Worm (Caenorhabditis elegans) whole organism, L3 larva: ENCODE data around the gene F17C11.22.

Source experiments
- ZK546.5 ChIP-seq: sonication (generic microtip); optimal IDR thresholded peaks from 2 replicates; lab custom pipeline; 2017; ENCODE audit warnings: missing biosample characterization, missing genetic modification characterization
- aly-2 ChIP-seq: fragments of 150-350 bp; optimal IDR thresholded peaks from 2 replicates; lab custom pipeline; 2014; ENCODE audit warnings: missing biosample characterization, missing genetic modification characterization
- ama-1 ChIP-seq: fragments of 150-350 bp; optimal IDR thresholded peaks from 2 replicates; lab custom pipeline; 2018
- ceh-16 ChIP-seq: sonication (generic microtip); optimal IDR thresholded peaks from 2 replicates; lab custom pipeline; 2017; ENCODE audit warnings: missing biosample characterization, missing genetic modification characterization
- ceh-28 ChIP-seq: fragments of 150-350 bp; optimal IDR thresholded peaks from 2 replicates; lab custom pipeline; 2014; ENCODE audit warnings: missing biosample characterization, missing genetic modification reagents, missing genetic modification characterization
- ceh-9 ChIP-seq: sonication (generic microtip); optimal IDR thresholded peaks from 2 replicates; lab custom pipeline; 2018; ENCODE audit warnings: missing biosample characterization, missing genetic modification characterization
- elt-2 ChIP-seq: sonication (generic microtip); optimal IDR thresholded peaks from 2 replicates; lab custom pipeline; 2016; ENCODE audit warnings: missing genetic modification reagents, mild to moderate bottlenecking, missing genetic modification characterization, missing compliant biosample characterization
- elt-3 ChIP-seq, 3 experiments: fragments of 150-350 bp in 1 of 3; sonication (generic microtip) in 2 of 3; optimal IDR thresholded peaks; 2 replicates in 2 of 3; 4 replicates in 1 of 3; lab custom pipeline; 2014 to 2017; ENCODE audit warnings: missing biosample characterization in 3 of 3, missing genetic modification characterization in 3 of 3
- fkh-2 ChIP-seq: fragments of 150-350 bp; optimal IDR thresholded peaks from 2 replicates; lab custom pipeline; 2014; ENCODE audit warnings: missing biosample characterization, missing genetic modification reagents, missing genetic modification characterization
- hmg-11 ChIP-seq: sonication (generic microtip); optimal IDR thresholded peaks from 2 replicates; lab custom pipeline; 2016; ENCODE audit warnings: missing genetic modification characterization, missing compliant biosample characterization
- jun-1 ChIP-seq: fragments of 150-350 bp; optimal IDR thresholded peaks from 2 replicates; lab custom pipeline; 2014; ENCODE audit warnings: missing biosample characterization, missing genetic modification reagents, missing genetic modification characterization
- lin-15B ChIP-seq: fragments of 150-350 bp; optimal IDR thresholded peaks from 2 replicates; lab custom pipeline; 2014; ENCODE audit warnings: missing biosample characterization, missing genetic modification characterization
- lsy-12 ChIP-seq: sonication (generic microtip); optimal IDR thresholded peaks from 2 replicates; lab custom pipeline; 2016; ENCODE audit warnings: mild to moderate bottlenecking, missing genetic modification characterization, missing compliant biosample characterization
- mml-1 ChIP-seq: fragments of 150-350 bp; sonication (generic microtip); optimal IDR thresholded peaks from 3 replicates; lab custom pipeline; 2014; ENCODE audit warnings: missing biosample characterization, missing genetic modification characterization
- nhr-237 ChIP-seq: fragments of 150-350 bp; optimal IDR thresholded peaks from 2 replicates; lab custom pipeline; 2014; ENCODE audit warnings: missing biosample characterization, missing genetic modification characterization
- nhr-25 ChIP-seq: sonication (generic microtip); optimal IDR thresholded peaks from 2 replicates; lab custom pipeline; 2017; ENCODE audit warnings: missing biosample characterization, missing genetic modification characterization
- nhr-43 ChIP-seq: sonication (generic microtip); optimal IDR thresholded peaks from 2 replicates; lab custom pipeline; 2016; ENCODE audit warnings: mild to moderate bottlenecking, missing genetic modification characterization, missing compliant biosample characterization; ENCODE audit not compliant: poor library complexity, severe bottlenecking
- nhr-76 ChIP-seq: fragments of 150-350 bp; sonication (generic microtip); optimal IDR thresholded peaks from 5 replicates; lab custom pipeline; 2014; ENCODE audit warnings: missing biosample characterization, missing genetic modification characterization
- nhr-77 ChIP-seq: fragments of 150-350 bp; optimal IDR thresholded peaks from 2 replicates; lab custom pipeline; 2014; ENCODE audit warnings: missing biosample characterization, missing genetic modification characterization
- pha-4 ChIP-seq: fragments of 150-350 bp; optimal IDR thresholded peaks from 2 replicates; lab custom pipeline; 2014; ENCODE audit warnings: missing biosample characterization, missing genetic modification reagents, missing genetic modification characterization
- pqm-1 ChIP-seq: fragments of 150-350 bp; optimal IDR thresholded peaks from 2 replicates; lab custom pipeline; 2017; ENCODE audit warnings: missing biosample characterization, missing genetic modification characterization, inconsistent platforms
- tbx-2 ChIP-seq: sonication (generic microtip); optimal IDR thresholded peaks from 2 replicates; lab custom pipeline; 2016; ENCODE audit warnings: mild to moderate bottlenecking, missing genetic modification characterization, missing compliant biosample characterization
- unc-39 ChIP-seq: sonication (generic microtip); optimal IDR thresholded peaks from 4 replicates; lab custom pipeline; 2017; ENCODE audit warnings: missing biosample characterization, missing genetic modification characterization
- ztf-11 ChIP-seq: fragments of 150-350 bp; optimal IDR thresholded peaks from 2 replicates; lab custom pipeline; 2014; ENCODE audit warnings: missing biosample characterization, missing genetic modification characterization
- ztf-4 ChIP-seq: fragments of 150-350 bp; optimal IDR thresholded peaks from 2 replicates; lab custom pipeline; 2014; ENCODE audit warnings: missing biosample characterization, missing genetic modification characterization

Gene F17C11.22

DNA sequence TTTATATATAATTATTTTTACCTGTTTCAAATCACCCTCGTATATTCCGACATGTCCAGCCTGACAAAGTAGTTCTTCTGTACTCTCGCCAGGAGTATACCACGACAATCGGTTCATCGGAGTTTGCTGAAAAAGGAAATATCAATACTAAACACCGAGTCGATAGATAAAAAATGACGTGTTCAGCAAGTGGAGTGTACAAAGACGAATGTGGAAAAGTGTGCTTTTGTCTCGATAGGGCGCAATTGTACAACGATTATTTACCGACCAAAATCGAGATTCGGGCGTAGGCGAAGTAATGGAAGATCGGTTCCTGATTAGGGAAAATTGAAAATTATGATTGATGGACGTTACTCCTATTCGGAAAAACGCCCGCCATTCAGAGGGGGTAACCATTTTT lies 9.4 kb downstream of the F17C11.22 start, which contains the start of gene vps-36:
Gene vps-36, minus strand, starts transcription at position 126 of the 400 bp plus-strand sequence.
- TF ChIP-seq lin-15B (tag; lab: Kevin White, UChicago) (peak; percentile 21), ceh-28 (tag; lab: Kevin White, UChicago) (no peak), elt-2 (tag; lab: Kevin White, UChicago) (peak; percentile 65), pha-4 (tag; lab: Kevin White, UChicago) (peak; percentile 74), pqm-1 (peak; percentile 59)

DNA sequence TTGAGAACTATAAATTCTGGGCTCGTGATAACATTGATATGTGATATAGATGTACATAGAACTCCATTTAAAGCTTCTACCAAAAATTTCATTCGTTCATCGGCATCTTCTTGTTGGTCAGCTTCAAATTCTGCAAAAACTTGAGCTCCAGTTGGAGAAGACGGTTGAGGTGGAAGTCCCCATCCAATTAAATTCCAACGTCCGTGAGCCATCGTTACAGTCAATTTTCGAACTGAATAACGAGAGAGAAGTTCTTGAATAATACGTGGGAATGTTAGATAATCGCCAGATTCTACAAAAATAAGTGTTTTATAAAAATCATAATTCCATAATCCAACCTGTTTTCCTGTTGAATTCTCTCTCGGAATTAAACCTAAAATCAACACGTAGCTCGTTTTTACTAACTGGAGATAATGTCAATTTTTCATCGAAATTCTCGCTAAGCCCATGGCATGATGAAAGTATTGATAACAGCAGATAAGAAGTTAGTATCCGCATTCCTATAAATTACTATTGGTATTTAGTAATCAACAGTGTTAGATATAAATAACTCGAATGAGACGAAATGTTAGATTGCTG lies 11.6 kb downstream of the F17C11.22 start, which contains the start of gene pigt-1:
Gene pigt-1, minus strand, starts transcription at position 500 of the 579 bp plus-strand sequence.
- TF ChIP-seq elt-2 (tag; lab: Kevin White, UChicago) = peak; percentile 37
- TF ChIP-seq ceh-16 (tag; lab: Kevin White, UChicago) = no peak
- no peak for TF ChIP-seq nhr-25 (tag; lab: Kevin White, UChicago)
- no peak for TF ChIP-seq ceh-9
- TF ChIP-seq fkh-2 (tag; lab: Kevin White, UChicago) = no peak
- no peak for TF ChIP-seq mml-1 (tag; lab: Kevin White, UChicago)
- no peak for TF ChIP-seq elt-3 (tag; optimal IDR thresholded peaks at IDR 0.05; lab: Kevin White, UChicago)
- TF ChIP-seq ceh-28 (tag; lab: Kevin White, UChicago) = peak; percentile 35
- no peak for TF ChIP-seq nhr-77 (tag; lab: Kevin White, UChicago)
- TF ChIP-seq nhr-76 (tag; lab: Kevin White, UChicago) = no peak
- peak; percentile 28 for TF ChIP-seq nhr-43
- TF ChIP-seq aly-2 = no peak

DNA sequence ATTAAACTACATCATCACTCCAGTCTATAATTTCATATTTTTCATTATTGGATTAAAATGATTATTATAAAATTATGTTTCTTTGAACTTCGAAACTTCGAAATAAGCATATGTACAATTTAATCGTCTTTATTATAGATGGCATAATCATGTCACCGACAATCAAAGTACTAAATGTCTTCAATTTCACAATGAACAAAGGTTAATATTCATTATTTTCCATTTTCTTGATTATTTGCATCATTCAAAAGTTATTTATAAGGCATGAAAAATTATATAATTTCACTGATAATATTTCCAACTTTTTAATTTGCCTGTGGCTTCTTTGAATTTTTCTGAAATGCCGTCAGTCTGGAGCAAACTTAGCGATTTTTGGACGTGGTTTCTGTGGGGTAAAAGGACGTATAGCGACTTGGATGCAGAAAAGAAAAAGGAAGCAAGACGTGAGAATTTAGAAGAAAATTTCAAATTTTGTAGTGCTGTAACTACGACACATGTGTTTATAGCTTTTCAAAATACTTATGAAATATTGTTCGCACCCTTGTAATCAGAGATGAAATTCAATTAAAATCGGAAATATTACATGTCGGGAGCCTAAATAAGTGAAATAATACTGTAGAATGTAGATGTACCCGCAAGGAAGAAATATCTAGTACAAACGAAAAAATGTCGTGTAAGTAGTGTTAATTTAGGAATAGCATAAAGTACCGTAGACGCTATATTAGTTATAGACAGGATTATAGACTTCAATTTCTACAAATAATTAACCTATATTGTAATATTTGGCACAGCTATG lies 14.1 kb downstream of the F17C11.22 start, which contains the start of gene F17C11.13:
Gene F17C11.13, plus strand, starts transcription at position 243 of the 796 bp plus-strand sequence.
- TF ChIP-seq elt-2 (tag; lab: Kevin White, UChicago) (peak; percentile 59), mml-1 (tag; lab: Kevin White, UChicago) (no peak), ZK546.5 (tag; lab: Kevin White, UChicago) (no peak), ztf-11 (tag; lab: Kevin White, UChicago) (no peak), nhr-76 (tag; lab: Kevin White, UChicago) (no peak), pqm-1 (peak; percentile 32)

DNA sequence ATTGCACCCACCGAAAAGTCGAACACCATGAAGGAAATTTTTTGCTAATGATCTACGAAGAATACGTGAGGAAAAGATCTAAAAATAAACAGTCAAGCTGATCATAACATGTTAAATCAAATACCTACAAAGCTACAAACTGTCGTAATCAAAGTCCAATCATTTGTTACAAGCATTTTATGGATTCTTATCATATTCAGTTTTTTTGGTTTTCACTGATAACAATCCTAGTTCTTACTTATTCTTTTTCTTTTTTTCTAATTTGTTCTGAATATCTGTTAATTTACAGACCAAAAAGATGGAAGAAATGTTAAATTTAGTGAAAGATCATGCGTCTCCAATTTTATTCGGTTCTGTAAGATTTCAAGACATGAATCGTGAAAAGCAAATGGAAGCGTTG lies 15.1 kb downstream of the F17C11.22 start, which contains the start of gene F17C11.6:
Gene F17C11.6, plus strand, starts transcription at position 290 of the 400 bp plus-strand sequence.
- TF ChIP-seq jun-1 (tag; lab: Kevin White, UChicago) (no peak), nhr-237 (tag; lab: Kevin White, UChicago) (no peak), unc-39 (tag; lab: Kevin White, UChicago) (no peak), elt-2 (tag; lab: Kevin White, UChicago) (peak; percentile 70), pqm-1 (peak; percentile 82)

DNA sequence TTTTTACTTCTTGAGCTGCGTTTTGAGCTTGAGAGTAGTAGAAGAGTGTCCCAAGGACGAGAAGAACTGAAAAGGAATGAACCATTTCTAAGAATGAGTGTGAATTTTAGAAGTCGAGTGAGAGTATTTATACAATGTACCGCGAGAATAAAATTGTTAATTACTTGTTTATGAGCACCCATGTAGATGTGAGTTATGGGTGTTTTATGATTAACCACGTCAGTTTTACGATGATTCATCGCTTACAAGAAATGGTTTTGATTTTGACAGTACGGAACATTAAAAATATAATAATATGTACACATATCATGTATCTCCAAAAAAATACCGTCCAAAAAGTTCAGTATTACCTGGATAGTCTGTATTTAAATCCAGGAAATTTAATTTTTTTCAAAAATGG lies 15.6 kb downstream of the F17C11.22 start, which contains the start of gene clec-221:
Gene clec-221, minus strand, starts transcription at position 101 of the 400 bp plus-strand sequence.
- TF ChIP-seq nhr-43 (no peak), aly-2 (no peak)

DNA sequence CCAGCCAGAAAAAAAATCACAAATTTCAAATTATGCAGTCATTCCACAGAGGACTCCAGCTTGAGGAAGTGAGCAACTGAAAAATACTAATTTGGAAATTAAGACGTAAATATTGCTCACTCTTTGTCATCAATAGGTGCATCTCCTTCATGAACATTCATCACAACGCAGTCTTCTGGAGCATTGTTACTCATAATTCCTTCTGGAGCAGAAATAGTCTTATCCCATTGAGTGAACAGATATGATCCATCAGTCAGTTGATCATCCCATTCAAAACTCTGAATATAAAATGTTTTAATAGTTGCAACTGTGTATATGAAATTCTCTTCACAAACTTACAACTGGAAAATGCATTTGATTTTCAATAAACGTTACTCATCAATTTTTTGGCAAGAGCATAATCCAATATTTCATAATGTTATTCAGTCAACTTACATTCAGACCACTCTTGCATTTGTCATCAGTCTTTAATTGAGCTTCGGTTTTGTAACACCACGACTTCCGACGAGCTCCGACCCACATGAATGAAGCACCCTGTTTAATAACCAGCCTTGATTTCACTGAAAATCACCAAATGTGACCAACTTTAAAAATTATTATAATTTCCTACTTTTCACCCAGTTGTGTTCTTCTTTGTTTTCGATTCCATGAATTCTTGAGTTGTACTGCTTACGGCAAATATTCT lies 16.4 kb downstream of the F17C11.22 start:
- TF ChIP-seq pha-4 (tag; lab: Kevin White, UChicago) (peak; percentile 16), nhr-77 (tag; lab: Kevin White, UChicago) (no peak), nhr-43 (peak; percentile 8), ztf-4 (tag; lab: Kevin White, UChicago) (peak; percentile 13), hmg-11 (no peak), ama-1 (lab: Kevin White, UChicago) (peak; percentile 83), lsy-12 (tag; lab: Kevin White, UChicago) (peak; percentile 36), nhr-25 (tag; lab: Kevin White, UChicago) (peak; percentile 43), tbx-2 (tag; lab: Kevin White, UChicago) (peak; percentile 22)
- TF ChIP-seq, all 47 proteins: peak for 7
